Worm (Caenorhabditis elegans) whole organism, late embryonic: ENCODE data around the gene pod-2.

Experiments
- K02D7.2 ChIP-seq: sonication (generic microtip); optimal IDR thresholded peaks from 2 replicates; lab custom pipeline; 2017; ENCODE audit warnings: mild to moderate bottlenecking, missing genetic modification characterization, missing compliant biosample characterization
- Y22D7AL.16 ChIP-seq: sonication (generic microtip); optimal IDR thresholded peaks from 2 replicates; lab custom pipeline; 2016; ENCODE audit warnings: missing genetic modification characterization, missing compliant biosample characterization
- ahr-1 ChIP-seq: sonication (generic microtip); optimal IDR thresholded peaks from 2 replicates; lab custom pipeline; 2016; ENCODE audit warnings: missing genetic modification characterization, missing compliant biosample characterization
- ceh-14 ChIP-seq: sonication (generic microtip); optimal IDR thresholded peaks from 2 replicates; lab custom pipeline; 2016; ENCODE audit warnings: missing genotype, missing genetic modification characterization, missing compliant biosample characterization
- ceh-19 ChIP-seq: fragments of 200-800 bp; sonication (Bioruptor generic); optimal IDR thresholded peaks from 2 replicates; lab custom pipeline; 2018; ENCODE audit warnings: mild to moderate bottlenecking, missing genetic modification characterization, missing compliant biosample characterization
- ceh-22 ChIP-seq: sonication (generic microtip); optimal IDR thresholded peaks from 2 replicates; lab custom pipeline; 2017; ENCODE audit warnings: missing biosample characterization, missing genetic modification characterization
- ceh-30 ChIP-seq: fragments of 150-350 bp; optimal IDR thresholded peaks from 2 replicates; lab custom pipeline; 2014; ENCODE audit warnings: missing biosample characterization, missing genetic modification characterization
- ceh-31 ChIP-seq: sonication (generic microtip); optimal IDR thresholded peaks from 2 replicates; lab custom pipeline; 2016; ENCODE audit warnings: missing genetic modification characterization, missing compliant biosample characterization
- ceh-45 ChIP-seq: fragments of 200-800 bp; sonication (Bioruptor generic); IDR thresholded peaks from 2 replicates; pipeline ENCODE4 v1.3.6; 2022; ENCODE audit warnings: missing genetic modification reagents, missing genetic modification characterization, missing compliant biosample characterization
- dmd-4 ChIP-seq: sonication (generic microtip); optimal IDR thresholded peaks from 2 replicates; lab custom pipeline; 2016; ENCODE audit warnings: borderline replicate concordance, missing genetic modification characterization, missing compliant biosample characterization
- dve-1 ChIP-seq: sonication (generic microtip); optimal IDR thresholded peaks from 2 replicates; lab custom pipeline; 2017; ENCODE audit warnings: antibody characterized with exemption, mild to moderate bottlenecking, missing genetic modification characterization, missing compliant biosample characterization
- elt-2 ChIP-seq: sonication (generic microtip); optimal IDR thresholded peaks from 2 replicates; lab custom pipeline; 2016; ENCODE audit warnings: missing genetic modification reagents, missing genetic modification characterization, missing compliant biosample characterization
- elt-4 ChIP-seq: sonication (generic microtip); optimal IDR thresholded peaks from 2 replicates; lab custom pipeline; 2016; ENCODE audit warnings: missing genetic modification characterization, missing compliant biosample characterization
- fax-1 ChIP-seq: sonication (generic microtip); optimal IDR thresholded peaks from 2 replicates; lab custom pipeline; 2016; ENCODE audit warnings: missing genotype, missing genetic modification characterization, missing compliant biosample characterization
- fkh-10 ChIP-seq: fragments of 150-350 bp; optimal IDR thresholded peaks from 2 replicates; lab custom pipeline; 2014; ENCODE audit warnings: missing biosample characterization, missing genetic modification reagents, missing genetic modification characterization
- hlh-13 ChIP-seq: fragments of 200-800 bp; sonication (Bioruptor generic); optimal IDR thresholded peaks from 2 replicates; lab custom pipeline; 2018; ENCODE audit warnings: mild to moderate bottlenecking, missing genetic modification characterization, missing compliant biosample characterization
- hlh-6 ChIP-seq: sonication (generic microtip); optimal IDR thresholded peaks from 2 replicates; lab custom pipeline; 2016; ENCODE audit warnings: missing genotype, missing genetic modification characterization, missing compliant biosample characterization
- hlh-8 ChIP-seq: sonication (generic microtip); optimal IDR thresholded peaks from 2 replicates; lab custom pipeline; 2016; ENCODE audit warnings: missing genotype, missing genetic modification characterization, missing compliant biosample characterization
- lin-11 ChIP-seq: fragments of 200-800 bp; sonication (Bioruptor generic); optimal IDR thresholded peaks from 2 replicates; lab custom pipeline; 2018; ENCODE audit warnings: mild to moderate bottlenecking, missing genetic modification characterization, missing compliant biosample characterization
- madf-2 ChIP-seq: sonication (generic microtip); optimal IDR thresholded peaks from 2 replicates; lab custom pipeline; 2017; ENCODE audit warnings: missing genetic modification characterization, missing compliant biosample characterization
- nfya-1 ChIP-seq: sonication (generic microtip); optimal IDR thresholded peaks from 2 replicates; lab custom pipeline; 2017; ENCODE audit warnings: missing genetic modification characterization, mild to moderate bottlenecking, missing compliant biosample characterization, antibody characterized with exemption, moderate library complexity
- nhr-232 ChIP-seq: sonication (generic microtip); optimal IDR thresholded peaks from 2 replicates; lab custom pipeline; 2016; ENCODE audit warnings: missing genetic modification characterization, missing compliant biosample characterization
- npax-4 ChIP-seq: sonication (generic microtip); optimal IDR thresholded peaks from 2 replicates; lab custom pipeline; 2016; ENCODE audit warnings: missing genetic modification characterization, missing compliant biosample characterization
- pat-9 ChIP-seq: fragments of 200-800 bp; sonication (Bioruptor generic); optimal IDR thresholded peaks from 2 replicates; lab custom pipeline; 2018; ENCODE audit warnings: mild to moderate bottlenecking, missing genetic modification characterization, moderate library complexity, missing compliant biosample characterization
- pha-2 ChIP-seq: sonication (generic microtip); optimal IDR thresholded peaks from 2 replicates; lab custom pipeline; 2017; ENCODE audit warnings: mild to moderate bottlenecking, missing genetic modification characterization, missing compliant biosample characterization
- pqm-1 ChIP-seq: sonication (generic microtip); optimal IDR thresholded peaks from 2 replicates; lab custom pipeline; 2016; ENCODE audit warnings: missing genetic modification characterization, missing compliant biosample characterization
- pros-1 ChIP-seq: fragments of 150-350 bp; optimal IDR thresholded peaks from 2 replicates; lab custom pipeline; 2014; ENCODE audit warnings: missing biosample characterization, missing genetic modification reagents, missing genetic modification characterization
- ref-2 ChIP-seq: sonication (generic microtip); optimal IDR thresholded peaks from 2 replicates; lab custom pipeline; 2016; ENCODE audit warnings: missing genetic modification characterization, missing compliant biosample characterization
- rnt-1 ChIP-seq: sonication (generic microtip); optimal IDR thresholded peaks from 2 replicates; lab custom pipeline; 2016; ENCODE audit warnings: missing genetic modification characterization, missing compliant biosample characterization
- sox-2 ChIP-seq: fragments of 200-800 bp; sonication (Bioruptor generic); IDR thresholded peaks from 2 replicates; pipeline ENCODE4 v1.3.6; 2022; ENCODE audit warnings: missing genetic modification reagents, missing genetic modification characterization, missing compliant biosample characterization
- syd-9 ChIP-seq: sonication (generic microtip); optimal IDR thresholded peaks from 2 replicates; lab custom pipeline; 2016; ENCODE audit warnings: mild to moderate bottlenecking, missing genetic modification characterization, moderate library complexity, missing compliant biosample characterization
- tbx-7 ChIP-seq: sonication (generic microtip); optimal IDR thresholded peaks from 2 replicates; lab custom pipeline; 2016; ENCODE audit warnings: missing genotype, missing genetic modification characterization, missing compliant biosample characterization
- ttx-3 ChIP-seq: sonication (generic microtip); optimal IDR thresholded peaks from 2 replicates; lab custom pipeline; 2016; ENCODE audit warnings: missing genetic modification reagents, missing genetic modification characterization, missing compliant biosample characterization
- unc-55 ChIP-seq: sonication (generic microtip); optimal IDR thresholded peaks from 2 replicates; lab custom pipeline; 2017; ENCODE audit warnings: missing biosample characterization, missing genetic modification reagents, missing genetic modification characterization
- zip-5 ChIP-seq: sonication (generic microtip); optimal IDR thresholded peaks from 2 replicates; lab custom pipeline; 2016; ENCODE audit warnings: missing genetic modification characterization, missing compliant biosample characterization
- ztf-16 ChIP-seq: sonication (generic microtip); optimal IDR thresholded peaks from 2 replicates; lab custom pipeline; 2017; ENCODE audit warnings: missing genetic modification characterization, missing compliant biosample characterization

The pod-2 gene

ce11 chrII:1103484-1104100 is 33.0 kb upstream of the pod-2 start:
- TF ChIP-seq ceh-19 (GFP tag; lab: Kevin White, UChicago) = no peak
- TF ChIP-seq pqm-1 (tag; lab: Kevin White, UChicago) = peak; percentile 54
- TF ChIP-seq ceh-30 (tag; lab: Kevin White, UChicago) = no peak
- TF ChIP-seq elt-2 (tag; lab: Kevin White, UChicago) = peak; percentile 99

- no peak for TF ChIP-seq fax-1 (tag; lab: Kevin White, UChicago)
- no peak for TF ChIP-seq fkh-10 (GFP tag; lab: Kevin White, UChicago)
- TF ChIP-seq pqm-1 (tag; lab: Kevin White, UChicago) = no peak
- no peak for TF ChIP-seq dmd-4 (tag; lab: Kevin White, UChicago)
- no peak for TF ChIP-seq dve-1 (tag; lab: Kevin White, UChicago)
- no peak for TF ChIP-seq pros-1 (tag; lab: Kevin White, UChicago)
- no peak for TF ChIP-seq ahr-1
- no peak for TF ChIP-seq sox-2 (GFP tag; lab: Robert Waterston, UW)
- TF ChIP-seq zip-5 (tag; lab: Kevin White, UChicago) = no peak
- TF ChIP-seq hlh-6 (tag; lab: Kevin White, UChicago) = no peak
- no peak for TF ChIP-seq ceh-14 (tag; lab: Kevin White, UChicago)
- TF ChIP-seq hlh-13 (GFP tag; lab: Kevin White, UChicago) = no peak
- no peak for TF ChIP-seq ceh-30 (tag; lab: Kevin White, UChicago)
- no peak for TF ChIP-seq nhr-232
- TF ChIP-seq pha-2 (tag; lab: Kevin White, UChicago) = no peak
- no peak for TF ChIP-seq elt-4
- TF ChIP-seq pat-9 (tag; lab: Kevin White, UChicago) = no peak
- no peak for TF ChIP-seq ztf-16
Observed at ce11 chrII:1104409-1104808, 32.2 kb upstream of the pod-2 start, which contains the start of gene T13B5.9. Gene T13B5.9 (minus strand): TSS chrII:1104509.

- TF ChIP-seq lin-11 (tag; lab: Kevin White, UChicago) = no peak
- TF ChIP-seq hlh-6 (tag; lab: Kevin White, UChicago) = peak; percentile 38
- no peak for TF ChIP-seq nhr-232
- TF ChIP-seq npax-4 (tag; lab: Kevin White, UChicago) = no peak
- TF ChIP-seq hlh-8 (tag; lab: Kevin White, UChicago) = no peak
- TF ChIP-seq ttx-3 (tag; lab: Kevin White, UChicago) = no peak
- TF ChIP-seq ztf-16 = no peak
- peak; percentile 38 for TF ChIP-seq syd-9
- TF ChIP-seq, all 69 proteins: peak for 2
Observed at ce11 chrII:1105291-1105690, 31.3 kb upstream of the pod-2 start.

- no peak for TF ChIP-seq tbx-7
- TF ChIP-seq nfya-1 (tag; lab: Kevin White, UChicago) = no peak
- TF ChIP-seq Y22D7AL.16 (tag; lab: Kevin White, UChicago) = no peak
- no peak for TF ChIP-seq ceh-19 (GFP tag; lab: Kevin White, UChicago)
- TF ChIP-seq rnt-1 (tag; lab: Kevin White, UChicago) = no peak
- TF ChIP-seq ceh-31 (tag; lab: Kevin White, UChicago) = no peak
- no peak for TF ChIP-seq ceh-22
- no peak for TF ChIP-seq ahr-1
- TF ChIP-seq unc-55 (GFP tag; lab: Kevin White, UChicago) = no peak
- TF ChIP-seq sox-2 (GFP tag; lab: Robert Waterston, UW) = no peak
- no peak for TF ChIP-seq ceh-45 (GFP tag; lab: Robert Waterston, UW)
- TF ChIP-seq pros-1 (tag; lab: Kevin White, UChicago) = no peak
- TF ChIP-seq K02D7.2 (tag; lab: Kevin White, UChicago) = no peak
- no peak for TF ChIP-seq dve-1 (tag; lab: Kevin White, UChicago)
- TF ChIP-seq ref-2 (tag; lab: Kevin White, UChicago) = no peak
- no peak for TF ChIP-seq syd-9
- TF ChIP-seq nhr-232 = no peak
- no peak for TF ChIP-seq fax-1 (tag; lab: Kevin White, UChicago)
- no peak for TF ChIP-seq madf-2 (tag; lab: Kevin White, UChicago)
Observed at ce11 chrII:1106914-1107597, 29.5 kb upstream of the pod-2 start, which contains the start of gene col-40. Gene col-40 (minus strand): TSS chrII:1106964.
